Fruit fly (Drosophila melanogaster) whole organism, prepupa: Measurements from ENCODE around the gene moody.

ENCODE experiments used
- CG9139 ChIP-seq: fragments of 200-800 bp; sonication (Bioruptor generic); optimal IDR thresholded peaks from 3 replicates; lab custom pipeline; 2017; ENCODE audit warnings: missing biosample characterization, mild to moderate bottlenecking, missing genetic modification characterization
- Ets21C ChIP-seq: fragments of 200-800 bp; sonication (Bioruptor generic); optimal IDR thresholded peaks from 3 replicates; lab custom pipeline; 2016; ENCODE audit warnings: missing biosample characterization, missing genetic modification characterization
- Gug ChIP-seq: fragments of 200-800 bp; sonication (Bioruptor generic); IDR thresholded peaks from 2 replicates; pipeline ENCODE4 v1.3.6; 2022; ENCODE audit warnings: missing biosample characterization, missing genetic modification characterization
- Hr39 ChIP-seq: fragments of 200-800 bp; sonication (Bioruptor generic); optimal IDR thresholded peaks from 2 replicates; lab custom pipeline; 2016; ENCODE audit warnings: missing biosample characterization, missing genetic modification characterization
- esn ChIP-seq: fragments of 200-800 bp; sonication (Bioruptor generic); optimal IDR thresholded peaks from 2 replicates; lab custom pipeline; 2016; ENCODE audit warnings: missing biosample characterization, mild to moderate bottlenecking, missing genetic modification characterization, moderate library complexity
- fd85E ChIP-seq: fragments of 200-800 bp; sonication (Bioruptor generic); optimal IDR thresholded peaks from 3 replicates; lab custom pipeline; 2016; ENCODE audit warnings: missing biosample characterization, missing genetic modification characterization

DNA sequence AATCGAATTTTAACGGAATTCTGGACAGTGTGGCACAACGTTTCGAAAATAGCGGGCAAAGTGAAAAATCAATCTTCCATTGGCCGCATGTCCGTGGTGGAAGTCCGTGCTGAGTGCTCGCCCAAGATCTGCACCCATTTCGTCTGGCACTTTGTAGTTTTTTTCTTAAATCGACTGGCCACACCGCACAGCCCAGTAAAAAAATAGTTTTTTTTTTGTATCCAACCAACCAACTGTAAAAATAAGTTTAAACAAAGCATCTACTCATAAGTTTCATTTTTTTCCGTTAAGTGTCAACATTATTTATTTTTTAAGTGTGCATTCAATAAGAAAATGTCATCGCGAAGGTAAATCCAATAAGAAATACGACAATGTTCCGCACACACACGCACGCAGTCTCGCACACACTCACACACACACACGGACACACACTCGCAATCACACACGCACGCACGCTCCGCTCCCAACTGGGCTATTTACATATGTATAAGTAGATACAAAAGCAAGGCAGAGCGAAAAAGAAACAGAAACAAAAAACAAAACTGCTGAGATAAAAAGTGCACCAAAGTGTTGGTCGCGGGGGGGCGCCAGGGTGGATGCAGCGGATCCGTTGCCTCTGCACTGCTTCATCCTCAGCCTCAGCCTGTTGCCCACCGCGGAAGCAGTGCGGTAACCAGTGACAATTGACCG is 44.3 kb upstream of the moody start, which contains the start of gene csw:
- TF ChIP-seq Ets21C: peak; percentile 5
- peak; percentile 97 for TF ChIP-seq CG9139 (GFP tag; lab: Kevin White, UChicago)
- peak; percentile 27 for TF ChIP-seq fd85E (GFP tag; lab: Kevin White, UChicago)
- peak; percentile 54 for TF ChIP-seq Gug (GFP tag; lab: Robert Waterston, UW)
- TF ChIP-seq Hr39 (GFP tag; lab: Kevin White, UChicago): peak; percentile 37
- peak; percentile 30 for TF ChIP-seq esn (GFP tag; lab: Kevin White, UChicago)
